Fruit fly (Drosophila melanogaster) whole organism, embryonic: ENCODE measurements around the gene CG18135.
A peak's percentile ranks its signal among the peaks of the same experiment; 100 is the strongest.

Experiments used
- B-H1 ChIP-seq: fragments of 200-800 bp; sonication (Bioruptor generic); IDR thresholded peaks from 3 replicates; pipeline ENCODE4 v1.3.6; 2022; ENCODE audit warnings: missing biosample characterization, missing genetic modification characterization
- CG10366 ChIP-seq: fragments of 200-800 bp; sonication (Bioruptor generic); IDR thresholded peaks from 2 replicates; pipeline ENCODE4 v1.3.6; 2022; ENCODE audit warnings: missing biosample characterization, missing genetic modification characterization
- CG10543 ChIP-seq: fragments of 200-800 bp; sonication (Bioruptor generic); optimal IDR thresholded peaks from 3 replicates; lab custom pipeline; 2017; ENCODE audit warnings: missing biosample characterization, mild to moderate bottlenecking, missing genetic modification characterization, moderate library complexity
- CG10959 ChIP-seq: fragments of 200-800 bp; sonication (Bioruptor generic); IDR thresholded peaks from 2 replicates; pipeline ENCODE4 v1.3.6; 2022; ENCODE audit warnings: missing biosample characterization, missing genetic modification characterization
- CG11398 ChIP-seq: fragments of 200-800 bp; sonication (Bioruptor generic); optimal IDR thresholded peaks from 2 replicates; lab custom pipeline; 2016; ENCODE audit warnings: missing biosample characterization, missing genetic modification characterization
- CG15073 ChIP-seq: fragments of 200-800 bp; sonication (Bioruptor generic); optimal IDR thresholded peaks from 2 replicates; lab custom pipeline; 2016; ENCODE audit warnings: missing biosample characterization, missing genetic modification characterization
- CG17568 ChIP-seq: fragments of 200-800 bp; sonication (Bioruptor generic); optimal IDR thresholded peaks from 2 replicates; lab custom pipeline; 2018; ENCODE audit warnings: missing biosample characterization, mild to moderate bottlenecking, missing genetic modification characterization, moderate library complexity
- CG18476 ChIP-seq: fragments of 200-800 bp; sonication (Bioruptor generic); optimal IDR thresholded peaks from 2 replicates; lab custom pipeline; 2016; ENCODE audit warnings: missing biosample characterization, mild to moderate bottlenecking, missing genetic modification characterization
- CG3995 ChIP-seq: fragments of 200-800 bp; sonication (Bioruptor generic); optimal IDR thresholded peaks from 3 replicates; lab custom pipeline; 2016; ENCODE audit warnings: missing biosample characterization, missing genetic modification characterization
- CG4707 ChIP-seq: fragments of 200-800 bp; sonication (Bioruptor generic); optimal IDR thresholded peaks from 2 replicates; lab custom pipeline; 2018; ENCODE audit warnings: missing biosample characterization, mild to moderate bottlenecking, missing genetic modification characterization, moderate library complexity
- CG6654 ChIP-seq: fragments of 200-800 bp; sonication (Bioruptor generic); optimal IDR thresholded peaks from 2 replicates; lab custom pipeline; 2017; ENCODE audit warnings: missing biosample characterization, mild to moderate bottlenecking, missing genetic modification characterization
- CG8359 ChIP-seq: fragments of 200-800 bp; sonication (Bioruptor generic); optimal IDR thresholded peaks from 2 replicates; lab custom pipeline; 2017; ENCODE audit warnings: missing biosample characterization, mild to moderate bottlenecking, missing genetic modification characterization, borderline replicate concordance
- CHES-1-like ChIP-seq: fragments of 200-800 bp; sonication (Bioruptor generic); optimal IDR thresholded peaks from 2 replicates; lab custom pipeline; 2016; ENCODE audit warnings: missing biosample characterization, missing genetic modification characterization
- Camta ChIP-seq: fragments of 200-800 bp; sonication (Bioruptor generic); optimal IDR thresholded peaks from 2 replicates; lab custom pipeline; 2016; ENCODE audit warnings: missing biosample characterization, missing genetic modification characterization
- Chrac-16 ChIP-seq: fragments of 200-800 bp; sonication (Bioruptor generic); optimal IDR thresholded peaks from 3 replicates; lab custom pipeline; 2016; ENCODE audit warnings: missing biosample characterization, missing genetic modification characterization
- CrebB ChIP-seq: fragments of 200-800 bp; sonication (Bioruptor generic); optimal IDR thresholded peaks from 3 replicates; lab custom pipeline; 2018; ENCODE audit warnings: missing biosample characterization, mild to moderate bottlenecking, missing genetic modification characterization
- GATAe ChIP-seq: fragments of 200-800 bp; sonication (Bioruptor generic); conservative IDR thresholded peaks from 2 replicates; pipeline ENCODE4 v1.3.6; 2022; ENCODE audit warnings: missing biosample characterization, missing genetic modification characterization
- Hand ChIP-seq: fragments of 200-800 bp; sonication (Bioruptor generic); optimal IDR thresholded peaks from 2 replicates; lab custom pipeline; 2017; ENCODE audit warnings: mild to moderate bottlenecking, missing biosample characterization, missing genetic modification reagents, missing genetic modification characterization
- Hmr ChIP-seq: fragments of 200-800 bp; sonication (Bioruptor generic); optimal IDR thresholded peaks from 3 replicates; lab custom pipeline; 2017; ENCODE audit warnings: mild to moderate bottlenecking, missing biosample characterization, missing genetic modification reagents, missing genetic modification characterization
- NC2α ChIP-seq: fragments of 200-800 bp; sonication (Bioruptor generic); optimal IDR thresholded peaks from 2 replicates; lab custom pipeline; 2016; ENCODE audit warnings: missing biosample characterization, missing genetic modification characterization
- Neu2 ChIP-seq: fragments of 200-800 bp; sonication (Bioruptor generic); optimal IDR thresholded peaks from 3 replicates; lab custom pipeline; 2016; ENCODE audit warnings: missing biosample characterization, missing genetic modification characterization, borderline replicate concordance
- PHDP ChIP-seq: fragments of 200-800 bp; sonication (Bioruptor generic); optimal IDR thresholded peaks from 3 replicates; lab custom pipeline; 2018; ENCODE audit warnings: missing biosample characterization, mild to moderate bottlenecking, missing genetic modification characterization, moderate library complexity
- Sox100B ChIP-seq: fragments of 200-800 bp; sonication (Bioruptor generic); optimal IDR thresholded peaks from 3 replicates; lab custom pipeline; 2018; ENCODE audit warnings: missing biosample characterization, mild to moderate bottlenecking, missing genetic modification characterization
- Spps ChIP-seq: fragments of 200-800 bp; sonication (Bioruptor generic); optimal IDR thresholded peaks from 2 replicates; lab custom pipeline; 2018; ENCODE audit warnings: missing biosample characterization, mild to moderate bottlenecking, missing genetic modification characterization
- Usf ChIP-seq: fragments of 200-800 bp; sonication (Bioruptor generic); optimal IDR thresholded peaks from 2 replicates; lab custom pipeline; 2017; ENCODE audit warnings: missing genotype, missing biosample characterization, missing genetic modification characterization
- ab ChIP-seq: fragments of 200-800 bp; sonication (Bioruptor generic); optimal IDR thresholded peaks from 2 replicates; lab custom pipeline; 2016; ENCODE audit warnings: missing biosample characterization, missing genetic modification characterization
- ap ChIP-seq: fragments of 200-800 bp; sonication (Bioruptor generic); IDR thresholded peaks from 2 replicates; pipeline ENCODE4 v1.3.6; 2022; ENCODE audit warnings: missing biosample characterization, missing genetic modification characterization
- cad ChIP-seq: fragments of >200 bp; optimal IDR thresholded peaks from 2 replicates; lab custom pipeline; 2017; ENCODE audit warnings: missing biosample characterization, missing genetic modification characterization
- eve ChIP-seq, 2 experiments: fragments of >200 bp; optimal IDR thresholded peaks; 2 replicates each; lab custom pipeline; 2017; ENCODE audit warnings: missing biosample characterization in 2 of 2, missing genetic modification characterization in 2 of 2
- exex ChIP-seq: fragments of 200-800 bp; sonication (Bioruptor generic); optimal IDR thresholded peaks from 4 replicates; lab custom pipeline; 2018; ENCODE audit warnings: missing biosample characterization, mild to moderate bottlenecking, missing genetic modification characterization, moderate library complexity
- fd102C ChIP-seq: fragments of 200-800 bp; sonication (Bioruptor generic); optimal IDR thresholded peaks from 2 replicates; lab custom pipeline; 2018; ENCODE audit warnings: missing biosample characterization, mild to moderate bottlenecking, missing genetic modification characterization, moderate library complexity
- fru ChIP-seq: fragments of >200 bp; optimal IDR thresholded peaks from 2 replicates; lab custom pipeline; 2017
- ftz-f1 ChIP-seq: fragments of 200-800 bp; sonication (Bioruptor generic); optimal IDR thresholded peaks from 2 replicates; lab custom pipeline; 2016; ENCODE audit warnings: missing biosample characterization, missing genetic modification characterization
- gcm ChIP-seq: fragments of 200-800 bp; sonication (Bioruptor generic); optimal IDR thresholded peaks from 2 replicates; lab custom pipeline; 2019; ENCODE audit warnings: missing biosample characterization, mild to moderate bottlenecking, missing genetic modification characterization, moderate library complexity
- gro ChIP-seq: fragments of 200-800 bp; sonication (Bioruptor generic); optimal IDR thresholded peaks from 2 replicates; lab custom pipeline; 2016; ENCODE audit warnings: missing biosample characterization, missing genetic modification characterization
- kay ChIP-seq: fragments of 200-800 bp; sonication (Bioruptor generic); optimal IDR thresholded peaks from 2 replicates; lab custom pipeline; 2016; ENCODE audit warnings: missing biosample characterization, missing genetic modification characterization
- kni ChIP-seq: fragments of 200-800 bp; sonication (Bioruptor generic); optimal IDR thresholded peaks from 3 replicates; lab custom pipeline; 2017; ENCODE audit warnings: mild to moderate bottlenecking, missing biosample characterization, missing genetic modification reagents, missing genetic modification characterization
- mirr ChIP-seq: fragments of 200-800 bp; sonication (Bioruptor generic); optimal IDR thresholded peaks from 3 replicates; lab custom pipeline; 2018; ENCODE audit warnings: missing biosample characterization, mild to moderate bottlenecking, missing genetic modification characterization
- onecut ChIP-seq: fragments of 200-800 bp; sonication (Bioruptor generic); IDR thresholded peaks from 2 replicates; pipeline ENCODE4 v1.3.6; 2022; ENCODE audit warnings: missing biosample characterization, missing genetic modification characterization
- p53 ChIP-seq: fragments of 200-800 bp; sonication (Bioruptor generic); optimal IDR thresholded peaks from 2 replicates; lab custom pipeline; 2016; ENCODE audit warnings: missing biosample characterization, missing genetic modification characterization
- prd ChIP-seq, 3 experiments: fragments of >200 bp in 2 of 3; fragments of 200-800 bp in 1 of 3; sonication (Bioruptor generic) in 1 of 3; optimal IDR thresholded peaks in 2 of 3; IDR thresholded peaks in 1 of 3; 2 replicates in 2 of 3; 3 replicates in 1 of 3; pipeline versions ENCODE4 v1.3.6 to Lab custom; 2017 to 2022; ENCODE audit warnings: missing biosample characterization in 1 of 3, missing genetic modification characterization in 1 of 3
- psq ChIP-seq: fragments of 200-800 bp; sonication (Bioruptor generic); optimal IDR thresholded peaks from 2 replicates; lab custom pipeline; 2017; ENCODE audit warnings: missing biosample characterization, missing genetic modification characterization
- rib ChIP-seq: fragments of 200-800 bp; sonication (Bioruptor generic); IDR thresholded peaks from 2 replicates; pipeline ENCODE4 v1.3.6; 2022; ENCODE audit warnings: missing biosample characterization, missing genetic modification characterization
- run ChIP-seq: fragments of 200-800 bp; sonication (Bioruptor generic); optimal IDR thresholded peaks from 3 replicates; lab custom pipeline; 2018; ENCODE audit warnings: missing biosample characterization, mild to moderate bottlenecking, missing genetic modification characterization
- sd ChIP-seq: fragments of 200-800 bp; sonication (Bioruptor generic); optimal IDR thresholded peaks from 3 replicates; lab custom pipeline; 2018; ENCODE audit warnings: missing biosample characterization, mild to moderate bottlenecking, missing genetic modification characterization, moderate library complexity
- so ChIP-seq: fragments of 200-800 bp; sonication (Bioruptor generic); IDR thresholded peaks from 3 replicates; pipeline ENCODE4 v1.3.6; 2022; ENCODE audit warnings: missing biosample characterization, missing genetic modification characterization
- sob ChIP-seq: fragments of 200-800 bp; sonication (Bioruptor generic); IDR thresholded peaks from 2 replicates; pipeline ENCODE4 v1.3.6; 2022; ENCODE audit warnings: missing biosample characterization, missing genetic modification characterization
- sqz ChIP-seq: fragments of 200-800 bp; sonication (Bioruptor generic); optimal IDR thresholded peaks from 3 replicates; lab custom pipeline; 2018; ENCODE audit warnings: missing biosample characterization, mild to moderate bottlenecking, missing genetic modification characterization
- sug ChIP-seq: fragments of 200-800 bp; optimal IDR thresholded peaks from 2 replicates; lab custom pipeline; 2019; ENCODE audit warnings: missing biosample characterization, mild to moderate bottlenecking, missing genetic modification characterization, moderate library complexity
- tx ChIP-seq: fragments of 200-800 bp; sonication (Bioruptor generic); optimal IDR thresholded peaks from 2 replicates; lab custom pipeline; 2016; ENCODE audit warnings: missing biosample characterization, missing genetic modification characterization
- vnd ChIP-seq: fragments of 200-800 bp; sonication (Bioruptor generic); IDR thresholded peaks from 3 replicates; pipeline ENCODE4 v1.3.6; 2022; ENCODE audit warnings: missing biosample characterization, missing genetic modification characterization; ENCODE audit not compliant: partially characterized antibody

CG18135 gene

DNA sequence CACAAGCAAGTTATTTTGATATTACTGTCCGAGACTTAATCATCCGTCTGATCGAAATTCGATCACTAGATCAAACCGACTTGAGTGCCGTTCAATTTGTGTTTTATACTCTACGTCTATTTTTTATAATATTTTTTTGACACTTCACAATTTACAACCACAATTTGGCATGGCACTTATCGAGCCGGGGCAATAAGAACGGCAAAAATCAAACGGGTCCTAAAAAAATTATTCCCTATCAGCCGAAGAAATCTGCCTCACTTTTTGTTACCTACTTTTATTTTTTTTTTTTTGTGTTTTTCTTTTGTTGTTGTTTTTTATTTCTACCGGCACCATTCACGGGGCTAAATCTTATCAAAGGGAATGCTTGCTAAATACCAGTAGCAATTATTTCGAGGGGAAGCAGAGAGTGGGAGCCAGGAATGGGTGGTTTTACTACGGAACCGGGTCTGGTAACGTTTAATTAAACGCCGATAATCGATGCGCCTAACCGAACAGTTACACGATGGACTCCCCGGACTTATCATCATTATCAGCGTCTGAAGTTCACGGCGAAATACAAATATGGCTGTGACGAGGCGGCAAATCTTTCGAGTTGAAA lies 17.5 kb upstream of the CG18135 start:
- TF ChIP-seq Neu2 (no peak), Hmr (GFP tag; lab: Kevin White, UChicago) (peak; percentile 1), CG4707 (GFP tag; lab: Kevin White, UChicago) (no peak), tx (GFP tag; lab: Kevin White, UChicago) (no peak), CrebB (tag; lab: Kevin White, UChicago) (no peak), fru (lab: Kevin White, UChicago) (no peak), fd102C (GFP tag; lab: Kevin White, UChicago) (no peak), so (GFP tag; lab: Robert Waterston, UW) (no peak), onecut (GFP tag; lab: Robert Waterston, UW) (no peak), CG10959 (GFP tag; lab: Robert Waterston, UW) (no peak), B-H1 (GFP tag; lab: Robert Waterston, UW) (no peak), Sox100B (GFP tag; lab: Kevin White, UChicago) (no peak), cad (GFP tag; lab: Kevin White, UChicago) (no peak), gcm (GFP tag; lab: Kevin White, UChicago) (no peak), exex (tag; lab: Kevin White, UChicago) (peak; percentile 87), CHES-1-like (GFP tag; lab: Kevin White, UChicago) (no peak), sqz (GFP tag; lab: Kevin White, UChicago) (peak; percentile 41), ab (no peak), CG8359 (GFP tag; lab: Kevin White, UChicago) (no peak), Usf (no peak), CG11398 (GFP tag; lab: Kevin White, UChicago) (no peak), psq (GFP tag; lab: Kevin White, UChicago) (no peak), Spps (tag; lab: Kevin White, UChicago) (no peak), kni (GFP tag; lab: Kevin White, UChicago) (no peak), sd (tag; lab: Kevin White, UChicago) (peak; percentile 94), CG18476 (GFP tag; lab: Kevin White, UChicago) (no peak), vnd (GFP tag; lab: Robert Waterston, UW) (no peak), sug (peak; percentile 89), CG15073 (GFP tag; lab: Kevin White, UChicago) (no peak), CG6654 (GFP tag; lab: Kevin White, UChicago) (no peak), CG10366 (GFP tag; lab: Robert Waterston, UW) (no peak), CG3995 (GFP tag; lab: Kevin White, UChicago) (no peak), GATAe (peak; percentile 65; the same call in 1 of the 2 replicates), PHDP (tag; lab: Kevin White, UChicago) (no peak), kay (no peak), gro (GFP tag; lab: Kevin White, UChicago) (peak; percentile 88), prd (optimal IDR thresholded peaks at IDR 0.05; lab: Kevin White, UChicago) (no peak), prd (GFP tag; IDR thresholded peaks at IDR 0.05; lab: Robert Waterston, UW) (no peak), sob (GFP tag; lab: Robert Waterston, UW) (no peak), CG10543 (GFP tag; lab: Kevin White, UChicago) (no peak), ap (no peak), mirr (GFP tag; lab: Kevin White, UChicago) (peak; percentile 41), Hand (GFP tag; lab: Kevin White, UChicago) (no peak), NC2α (GFP tag; lab: Kevin White, UChicago) (no peak), eve (GFP tag; optimal IDR thresholded peaks at IDR 0.05; lab: Kevin White, UChicago) (peak in 1 of 2 experiments; percentile 15), p53 (GFP tag; lab: Kevin White, UChicago) (no peak), CG17568 (no peak), run (no peak), Camta (no peak), rib (no peak), Chrac-16 (GFP tag; lab: Kevin White, UChicago) (no peak), ftz-f1 (no peak)
